Worm (Caenorhabditis elegans): ENCODE measurements around the gene F44B9.2.
A peak's percentile ranks its signal among the peaks of the same experiment; 100 is the strongest.

Gene F44B9.2

DNA sequence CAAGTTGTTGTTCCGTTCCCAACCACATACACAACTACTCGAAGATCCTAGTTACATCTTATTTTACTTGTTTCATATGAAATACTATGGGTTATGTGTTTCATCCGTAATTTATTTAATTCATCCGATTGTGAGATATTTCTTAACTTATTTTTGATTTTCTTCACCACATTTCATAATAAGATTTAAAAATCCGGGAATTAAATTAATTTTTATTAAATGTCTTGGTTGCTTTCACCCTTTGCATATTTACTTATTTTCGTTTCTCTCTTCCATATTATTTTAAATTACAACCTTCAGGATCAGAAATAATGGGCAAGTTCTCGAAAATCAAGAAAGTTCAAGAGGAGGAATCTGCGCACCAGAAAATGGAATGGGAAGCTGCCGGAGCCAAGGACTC, 23.5 kb downstream of the F44B9.2 start, which contains the start of gene K12H4.3:
Gene K12H4.3 (plus strand): TSS at position 301 of the 400 bp plus-strand sequence.
- TF ChIP-seq F10E7.11 (tag; optimal IDR thresholded peaks at IDR 0.05) = no peak
- no peak for TF ChIP-seq ekl-4 (GFP tag; IDR thresholded peaks at IDR 0.05)
- TF ChIP-seq tbx-9 (tag; optimal IDR thresholded peaks at IDR 0.05; ENCODE audit: borderline replicate concordance) = no peak
- no peak for TF ChIP-seq B0019.2 (GFP tag; conservative IDR thresholded peaks at IDR 0.05)
- no peak for TF ChIP-seq Y67H2A.10 (GFP tag; conservative IDR thresholded peaks at IDR 0.05)
- no peak for TF ChIP-seq hlh-12 (tag; optimal IDR thresholded peaks at IDR 0.05)

DNA sequence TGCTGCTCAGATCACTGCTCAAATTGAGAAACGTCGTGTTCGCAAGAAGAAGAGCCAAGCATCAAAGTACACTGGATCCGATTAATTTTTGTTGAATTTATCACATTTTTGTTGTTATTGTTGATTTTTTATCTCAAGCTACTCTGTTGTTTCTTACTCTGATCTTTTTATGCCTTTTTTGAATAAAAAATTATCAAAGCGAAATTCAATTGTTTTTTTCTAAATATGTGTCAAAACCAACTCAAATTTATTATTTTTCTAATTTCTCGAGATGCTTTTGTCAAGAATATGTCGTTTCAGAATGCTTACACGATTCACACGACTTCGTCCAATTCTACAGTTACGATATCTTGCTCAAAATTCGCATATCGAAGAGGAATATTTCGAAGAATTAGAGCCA, 25.1 kb downstream of the F44B9.2 start, which contains the start of gene K12H4.2:
Gene K12H4.2 (plus strand): TSS at position 301 of the 400 bp plus-strand sequence.
- TF ChIP-seq madf-3 (GFP tag; IDR thresholded peaks at IDR 0.05) (no peak), mel-28 (tag; optimal IDR thresholded peaks at IDR 0.05; ENCODE audit: borderline replicate concordance) (no peak), ceh-40 (GFP tag; IDR thresholded peaks at IDR 0.05) (no peak), nhr-27 (tag; optimal IDR thresholded peaks at IDR 0.05) (no peak), cebp-1 (GFP tag; IDR thresholded peaks at IDR 0.05) (no peak), cebp-1 (tag; optimal IDR thresholded peaks at IDR 0.05) (no peak), nhr-179 (tag; optimal IDR thresholded peaks at IDR 0.05) (no peak), him-1 (tag; optimal IDR thresholded peaks at IDR 0.05) (no peak), F22D6.2 (tag; optimal IDR thresholded peaks at IDR 0.05) (no peak), B0261.1 (tag; optimal IDR thresholded peaks at IDR 0.05) (no peak), mes-4 (tag; optimal IDR thresholded peaks at IDR 0.05) (no peak), athp-1 (tag; optimal IDR thresholded peaks at IDR 0.05) (no peak), F33H1.4 (GFP tag; IDR thresholded peaks at IDR 0.05) (no peak), aptf-2 (GFP tag; conservative IDR thresholded peaks at IDR 0.05) (no peak), B0019.2 (GFP tag; conservative IDR thresholded peaks at IDR 0.05) (no peak), lin-35 (GFP tag; optimal IDR thresholded peaks at IDR 0.05) (no peak), zfh-2 (GFP tag; conservative IDR thresholded peaks at IDR 0.05) (no peak), Y95B8A.8 (GFP tag; IDR thresholded peaks at IDR 0.05) (no peak)

DNA sequence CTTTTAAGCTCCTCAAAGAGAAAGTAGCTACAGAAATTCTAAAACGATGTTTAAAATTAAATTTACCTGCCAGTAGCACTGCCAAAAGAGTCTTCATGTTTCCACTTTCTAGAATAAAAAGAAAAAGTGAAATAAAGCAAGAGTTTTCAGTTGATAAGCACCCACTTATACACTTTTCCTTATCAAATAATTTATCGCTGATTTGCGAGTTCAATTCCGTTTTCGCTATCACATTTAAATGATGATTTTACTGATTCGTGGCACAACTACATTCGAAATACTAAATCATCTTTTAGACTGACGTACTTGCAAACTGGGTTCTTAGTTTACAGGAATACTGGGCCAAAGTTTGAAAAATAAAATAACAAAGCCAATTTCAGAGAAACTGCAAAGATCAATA, 28.7 kb downstream of the F44B9.2 start, which contains the start of gene K12H4.7:
Gene K12H4.7 (minus strand): TSS at position 138 of the 400 bp plus-strand sequence.
- peak; percentile 6 to 61 for TF ChIP-seq let-607 (tag; optimal IDR thresholded peaks at IDR 0.05)
- TF ChIP-seq ets-4 (GFP tag; optimal IDR thresholded peaks at IDR 0.05) = peak; percentile 31
- no peak for TF ChIP-seq lsy-27 (tag; optimal IDR thresholded peaks at IDR 0.05; ENCODE audit: borderline replicate concordance, insufficient read depth)
- TF ChIP-seq nhr-80 (tag; optimal IDR thresholded peaks at IDR 0.05) = peak; percentile 64

DNA sequence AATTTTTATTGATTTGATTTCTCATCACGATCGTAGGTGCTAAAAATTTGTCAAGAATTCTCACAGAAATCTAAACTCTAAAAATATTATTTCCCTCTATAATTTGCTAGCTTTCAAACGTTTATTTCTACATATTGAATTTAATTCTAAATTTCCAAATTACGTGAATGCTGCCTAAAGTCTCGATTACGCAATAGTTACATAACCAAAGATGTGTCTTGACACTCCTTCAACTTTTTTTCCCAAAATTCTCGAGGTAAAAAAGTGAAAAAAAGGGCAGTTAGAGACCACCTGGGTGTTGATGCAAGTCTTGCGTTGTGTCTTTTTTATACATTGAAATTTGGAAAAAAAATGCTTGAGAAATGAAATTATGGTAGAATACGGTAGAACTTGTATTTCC, 29.6 kb downstream of the F44B9.2 start:
- TF ChIP-seq lin-54 (GFP tag; optimal IDR thresholded peaks at IDR 0.05) = no peak
- no peak for TF ChIP-seq zim-3 (tag; optimal IDR thresholded peaks at IDR 0.05)
- no peak for TF ChIP-seq mel-28 (tag; optimal IDR thresholded peaks at IDR 0.05; ENCODE audit: borderline replicate concordance)
- no peak for TF ChIP-seq hrde-1 (tag; optimal IDR thresholded peaks at IDR 0.05; ENCODE audit: borderline replicate concordance)
- TF ChIP-seq snpc-1.3 (tag; optimal IDR thresholded peaks at IDR 0.05; ENCODE audit: insufficient read depth) = no peak
- TF ChIP-seq lsl-1 (GFP tag; optimal IDR thresholded peaks at IDR 0.05) = no peak
- TF ChIP-seq F22D6.2 (tag; optimal IDR thresholded peaks at IDR 0.05) = no peak
- no peak for TF ChIP-seq somi-1 (GFP tag; optimal IDR thresholded peaks at IDR 0.05)
- no peak for TF ChIP-seq Y56A3A.18 (GFP tag; IDR thresholded peaks at IDR 0.05)
- no peak for TF ChIP-seq D2030.7 (GFP tag; IDR thresholded peaks at IDR 0.05)
- no peak for TF ChIP-seq ceh-100 (GFP tag; IDR thresholded peaks at IDR 0.05)
- no peak for TF ChIP-seq lsy-27 (tag; optimal IDR thresholded peaks at IDR 0.05; ENCODE audit: borderline replicate concordance, insufficient read depth)
- no peak for TF ChIP-seq ama-1 (optimal IDR thresholded peaks at IDR 0.05)
- TF ChIP-seq ama-1 (GFP tag; optimal IDR thresholded peaks at IDR 0.05) = no peak
- TF ChIP-seq egl-18 (GFP tag; IDR thresholded peaks at IDR 0.05) = no peak
- TF ChIP-seq dpff-1 (tag; optimal IDR thresholded peaks at IDR 0.05) = no peak

All from whole organism, young adult.